Worm (Caenorhabditis elegans) whole organism, midembryonic: ENCODE data around the gene sre-1.

ENCODE experiments used
- T22C8.4 ChIP-seq: fragments of 200-800 bp; sonication (Bioruptor generic); IDR thresholded peaks from 2 replicates; pipeline ENCODE4 v1.3.6; 2022; ENCODE audit warnings: missing genetic modification characterization, missing compliant biosample characterization
- cog-1 ChIP-seq: sonication (generic microtip); optimal IDR thresholded peaks from 2 replicates; lab custom pipeline; 2016; ENCODE audit warnings: missing genetic modification characterization, missing compliant biosample characterization
- flt-1 ChIP-seq: fragments of 200-800 bp; sonication (Bioruptor generic); IDR thresholded peaks from 2 replicates; pipeline ENCODE4 v1.3.6; 2022; ENCODE audit warnings: missing genetic modification characterization, missing compliant biosample characterization
- klf-2 ChIP-seq: fragments of 200-800 bp; sonication (Bioruptor generic); conservative IDR thresholded peaks from 2 replicates; pipeline ENCODE4 v1.3.6; 2022; ENCODE audit warnings: missing genetic modification reagents, missing genetic modification characterization, missing compliant biosample characterization
- med-1 ChIP-seq: sonication (generic microtip); optimal IDR thresholded peaks from 2 replicates; lab custom pipeline; 2017; ENCODE audit warnings: missing genetic modification characterization, mild to moderate bottlenecking, missing compliant biosample characterization, antibody characterized with exemption, missing genetic modification reagents; ENCODE audit not compliant: insufficient read depth
- ref-1 ChIP-seq: fragments of 200-800 bp; sonication (Bioruptor generic); conservative IDR thresholded peaks from 2 replicates; pipeline ENCODE4 v1.3.6; 2022; ENCODE audit warnings: missing genetic modification reagents, missing genetic modification characterization, missing compliant biosample characterization
- tab-1 ChIP-seq: fragments of 200-800 bp; sonication (Bioruptor generic); IDR thresholded peaks from 2 replicates; pipeline ENCODE4 v1.3.6; 2022; ENCODE audit warnings: missing genetic modification characterization, missing compliant biosample characterization
- ztf-23 ChIP-seq: fragments of 200-800 bp; sonication (Bioruptor generic); IDR thresholded peaks from 2 replicates; pipeline ENCODE4 v1.3.6; 2022; ENCODE audit warnings: missing genetic modification reagents, missing genetic modification characterization, missing compliant biosample characterization
- ztf-29 ChIP-seq: fragments of 200-800 bp; sonication (Bioruptor generic); IDR thresholded peaks from 2 replicates; pipeline ENCODE4 v1.3.6; 2022; ENCODE audit warnings: missing genetic modification reagents, missing genetic modification characterization, missing compliant biosample characterization

The sre-1 gene

DNA sequence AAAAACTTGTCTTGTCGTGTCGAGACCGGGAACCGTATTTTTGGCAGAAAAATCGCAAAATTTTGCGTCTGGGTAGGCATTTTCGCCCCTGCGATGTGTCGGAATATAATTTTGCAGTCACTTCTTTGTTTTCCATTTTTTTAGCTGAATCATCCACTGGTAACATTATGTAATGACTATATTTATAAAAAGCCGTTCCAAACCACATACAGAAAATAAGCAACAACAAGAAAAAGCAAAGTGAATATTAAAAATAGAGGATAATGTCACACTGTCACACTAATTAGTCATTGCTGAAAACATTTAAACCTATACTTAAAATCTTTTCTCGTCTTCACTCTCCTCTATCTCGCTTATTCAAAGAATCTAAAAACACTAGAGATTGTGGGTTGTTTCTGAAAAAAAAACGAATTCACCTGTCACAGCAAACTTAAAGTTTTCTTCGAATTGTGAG lies at the start of gene sre-1:
Gene sre-1, plus strand, starts transcription at position 404 of the 454 bp plus-strand sequence.
- TF ChIP-seq ztf-29 (GFP tag; lab: Robert Waterston, UW) (no peak), ztf-23 (GFP tag; lab: Robert Waterston, UW) (no peak)

DNA sequence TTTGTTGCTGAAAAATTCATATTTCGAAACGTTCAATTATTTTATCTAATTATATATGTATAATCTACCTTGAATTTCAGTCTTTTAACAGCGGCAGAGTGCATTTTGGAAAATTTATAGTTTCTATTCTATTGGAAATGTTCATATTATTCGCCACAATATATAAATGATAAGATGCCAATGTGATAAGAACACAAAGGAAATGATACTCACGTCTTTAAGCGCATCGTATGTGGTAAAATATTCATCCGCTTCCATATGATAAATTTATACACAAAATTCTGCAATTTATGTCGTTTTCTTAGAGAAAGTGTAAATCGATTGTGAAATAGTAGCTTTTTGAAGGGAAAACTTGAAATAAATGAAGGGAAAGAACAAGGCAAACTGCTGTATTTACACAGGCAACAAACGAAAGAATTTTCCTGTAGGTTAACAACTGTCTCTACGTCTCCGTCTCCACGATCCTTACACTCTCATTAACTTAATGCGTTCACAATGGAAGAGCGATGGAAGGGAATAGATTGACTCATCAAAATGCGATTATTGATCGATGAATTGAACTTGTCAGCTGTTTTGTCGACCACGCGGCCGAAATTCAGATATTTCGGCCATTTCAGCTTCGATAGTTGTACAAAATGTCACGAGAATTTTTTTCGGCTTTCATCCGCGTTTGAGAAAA lies 47.4 kb upstream of the sre-1 start, which contains the start of gene alfa-1:
Gene alfa-1, minus strand, starts transcription at position 515 of the 679 bp plus-strand sequence.
- no peak; the same call in 1 of the 2 replicates for TF ChIP-seq T22C8.4 (GFP tag; lab: Robert Waterston, UW)
- no peak for TF ChIP-seq cog-1 (tag; lab: Kevin White, UChicago)

DNA sequence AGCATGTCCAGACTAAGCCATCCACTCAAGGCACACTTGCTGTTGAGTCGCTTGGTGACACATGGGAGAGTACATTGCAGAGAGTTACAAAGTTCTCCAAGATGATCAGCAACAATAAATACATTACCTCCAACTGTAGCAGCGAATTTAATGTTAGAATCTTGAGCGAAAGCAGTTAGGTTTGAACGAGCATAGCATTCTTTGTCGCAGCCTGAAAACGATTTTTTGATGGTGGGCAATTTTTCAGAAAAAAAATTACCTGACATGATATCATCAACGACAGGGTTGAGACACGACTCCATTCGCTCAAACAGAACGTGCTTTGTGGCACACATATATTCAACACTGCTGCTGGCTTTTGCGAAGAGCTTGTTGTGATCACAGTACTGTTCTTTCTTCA lies 46.5 kb upstream of the sre-1 start:
- no peak for TF ChIP-seq flt-1 (GFP tag; lab: Robert Waterston, UW)
- no peak for TF ChIP-seq ztf-23 (GFP tag; lab: Robert Waterston, UW)
- TF ChIP-seq T22C8.4 (GFP tag; lab: Robert Waterston, UW), result no peak
- no peak for TF ChIP-seq klf-2 (GFP tag; lab: Robert Waterston, UW)
- TF ChIP-seq med-1 (GFP tag; lab: Kevin White, UChicago), result no peak
- TF ChIP-seq ztf-29 (GFP tag; lab: Robert Waterston, UW), result no peak
- no peak for TF ChIP-seq cog-1 (tag; lab: Kevin White, UChicago)
- no peak for TF ChIP-seq ref-1 (GFP tag; lab: Robert Waterston, UW)
- TF ChIP-seq tab-1 (GFP tag; lab: Robert Waterston, UW), result no peak

DNA sequence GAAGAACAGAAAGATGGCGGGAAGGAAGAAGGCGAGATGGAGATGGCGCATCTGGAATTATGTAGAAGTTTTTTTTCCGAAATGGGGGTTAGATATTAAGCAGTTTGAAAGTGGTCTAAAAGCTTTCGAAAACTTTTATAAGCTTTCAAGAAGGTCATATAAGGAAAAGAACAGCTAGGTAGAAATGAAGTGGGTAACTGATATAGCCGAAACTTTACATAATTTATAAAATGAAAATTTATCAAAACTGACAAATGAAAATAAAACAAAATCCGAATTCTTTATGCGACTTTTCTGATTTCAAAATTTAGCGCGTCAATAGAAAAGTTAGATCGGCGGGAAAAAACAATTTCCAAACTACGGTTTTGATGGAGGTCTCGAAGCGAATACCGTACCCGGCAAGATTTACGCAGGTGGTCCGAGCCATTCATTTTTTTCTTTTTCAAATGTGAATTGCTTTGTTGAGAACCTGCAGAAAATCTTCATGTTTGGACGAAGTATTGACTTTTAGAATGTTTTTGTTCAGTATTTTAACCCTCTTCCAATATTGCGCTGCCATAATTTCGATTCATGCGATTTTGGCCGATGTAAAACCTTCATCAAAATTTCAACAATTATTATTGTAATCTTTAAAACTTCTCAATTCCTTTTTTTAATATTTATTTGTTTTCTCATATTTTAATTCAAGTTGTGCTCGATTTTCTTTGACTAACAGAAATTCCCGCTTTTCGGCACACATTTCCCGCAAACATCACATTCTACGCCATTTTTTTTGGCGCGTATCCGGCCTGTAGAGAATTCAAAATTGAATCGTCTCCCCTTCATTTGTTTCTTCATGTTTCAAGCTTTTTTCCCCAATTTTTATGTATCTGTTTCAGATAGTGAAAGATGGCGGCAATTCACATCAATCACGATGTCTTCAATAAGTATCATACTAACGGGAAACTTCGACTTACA lies 45.5 kb upstream of the sre-1 start, which contains the start of the genes F18A1.7 and rpa-1:
Gene F18A1.7, minus strand, starts transcription at position 51 of the 957 bp plus-strand sequence.
Gene rpa-1, plus strand, starts transcription at position 879 of the 957 bp plus-strand sequence.
- TF ChIP-seq cog-1 (tag; lab: Kevin White, UChicago) (no peak), ztf-23 (GFP tag; lab: Robert Waterston, UW) (0 out of 2 replicates have a peak, but pooled peaks have one; percentile 9)

DNA sequence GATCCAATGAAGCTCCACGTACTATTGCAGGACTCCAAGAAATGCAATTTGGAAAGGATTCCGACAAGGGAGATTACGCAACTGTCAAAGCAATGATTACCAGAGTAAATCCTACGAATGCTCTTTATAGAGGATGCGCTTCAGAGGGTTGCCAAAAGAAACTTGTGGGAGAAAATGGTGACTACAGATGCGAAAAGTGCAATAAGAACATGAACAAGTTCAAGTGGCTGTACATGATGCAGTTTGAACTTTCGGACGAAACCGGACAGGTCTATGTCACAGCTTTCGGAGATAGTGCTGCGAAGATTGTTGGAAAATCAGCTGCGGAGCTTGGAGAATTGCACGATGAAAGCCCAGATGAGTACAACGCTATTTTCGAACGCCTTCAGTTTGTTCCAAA lies 43.2 kb upstream of the sre-1 start:
- TF ChIP-seq ref-1 (GFP tag; lab: Robert Waterston, UW), result no peak
- TF ChIP-seq tab-1 (GFP tag; lab: Robert Waterston, UW), result no peak
- TF ChIP-seq flt-1 (GFP tag; lab: Robert Waterston, UW), result no peak
- TF ChIP-seq klf-2 (GFP tag; lab: Robert Waterston, UW), result no peak
- no peak for TF ChIP-seq ztf-23 (GFP tag; lab: Robert Waterston, UW)
- no peak for TF ChIP-seq ztf-29 (GFP tag; lab: Robert Waterston, UW)
- no peak for TF ChIP-seq cog-1 (tag; lab: Kevin White, UChicago)
- TF ChIP-seq T22C8.4 (GFP tag; lab: Robert Waterston, UW), result no peak
- no peak for TF ChIP-seq med-1 (GFP tag; lab: Kevin White, UChicago)

DNA sequence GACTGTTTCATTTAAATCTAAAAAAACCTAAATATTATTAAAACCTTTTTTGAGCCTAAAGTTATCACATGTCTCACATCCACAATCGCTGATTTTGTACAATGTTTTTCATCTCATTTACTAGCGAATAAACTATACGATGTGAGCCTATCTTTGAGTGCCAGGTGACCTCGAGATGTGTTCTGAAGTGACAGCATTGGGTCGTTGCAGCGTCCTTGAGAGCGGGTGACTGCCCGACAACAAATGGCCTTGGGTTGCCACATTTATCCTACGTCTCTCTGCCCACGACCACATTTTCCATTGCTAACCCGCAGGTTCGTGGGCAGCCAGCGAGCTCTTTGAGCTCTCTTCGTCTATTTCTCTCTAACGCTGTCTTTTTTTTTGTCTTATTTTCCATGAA lies 42.5 kb upstream of the sre-1 start, which contains the start of gene lir-2:
Gene lir-2, plus strand, starts transcription at position 301 of the 400 bp plus-strand sequence.
- TF ChIP-seq klf-2 (GFP tag; lab: Robert Waterston, UW), result no peak
- TF ChIP-seq med-1 (GFP tag; lab: Kevin White, UChicago), result no peak
- TF ChIP-seq tab-1 (GFP tag; lab: Robert Waterston, UW), result no peak
- no peak for TF ChIP-seq cog-1 (tag; lab: Kevin White, UChicago)
- no peak for TF ChIP-seq ztf-23 (GFP tag; lab: Robert Waterston, UW)
- no peak for TF ChIP-seq ref-1 (GFP tag; lab: Robert Waterston, UW)
- no peak for TF ChIP-seq flt-1 (GFP tag; lab: Robert Waterston, UW)
- no peak for TF ChIP-seq ztf-29 (GFP tag; lab: Robert Waterston, UW)

DNA sequence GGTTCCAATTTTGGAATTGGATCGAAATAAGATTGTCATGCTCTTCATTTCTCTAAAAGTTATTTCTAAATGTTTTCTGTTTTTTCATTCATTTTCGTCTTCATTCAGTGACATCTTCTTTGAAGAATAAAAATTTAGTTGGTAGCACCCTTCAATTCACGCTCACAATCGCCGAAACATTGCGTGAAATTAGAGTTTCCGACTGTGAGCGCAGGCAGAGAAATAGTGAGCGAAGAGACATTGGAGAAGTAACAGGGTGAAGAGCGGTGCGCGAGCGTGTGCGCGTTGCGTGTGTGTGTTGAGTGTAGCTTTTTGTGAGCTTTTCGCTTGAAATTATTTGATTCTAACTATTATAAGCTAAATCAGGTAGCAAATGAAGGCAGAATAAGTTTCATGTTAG lies 40.1 kb upstream of the sre-1 start:
- peak; percentile 54; the same call in 1 of the 2 replicates for TF ChIP-seq flt-1 (GFP tag; lab: Robert Waterston, UW)
- TF ChIP-seq tab-1 (GFP tag; lab: Robert Waterston, UW), result 0 out of 2 replicates have a peak, but pooled peaks have one; percentile 46
- no peak for TF ChIP-seq cog-1 (tag; lab: Kevin White, UChicago)
- TF ChIP-seq ztf-23 (GFP tag; lab: Robert Waterston, UW), result no peak

DNA sequence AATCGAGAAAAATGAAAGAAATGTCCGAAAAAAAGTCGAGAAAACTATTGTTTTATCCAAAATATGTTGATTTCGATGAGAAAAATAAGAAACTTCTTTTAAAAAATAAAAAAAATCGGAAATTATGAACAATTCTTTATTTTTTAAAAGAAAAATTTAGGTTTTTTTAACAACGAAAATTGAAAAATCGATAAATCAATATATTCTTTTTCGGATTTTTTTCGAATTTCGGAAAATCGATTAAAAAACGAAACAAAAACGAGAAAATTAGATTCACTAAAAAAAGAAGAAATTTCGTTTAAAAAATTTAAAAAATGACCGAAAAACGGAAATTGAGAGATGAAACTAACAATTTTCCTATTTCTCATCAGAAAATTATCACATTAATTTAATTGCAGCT lies 39.5 kb upstream of the sre-1 start:
- TF ChIP-seq klf-2 (GFP tag; lab: Robert Waterston, UW), result no peak
- no peak for TF ChIP-seq T22C8.4 (GFP tag; lab: Robert Waterston, UW)
- TF ChIP-seq med-1 (GFP tag; lab: Kevin White, UChicago), result no peak
- TF ChIP-seq ztf-29 (GFP tag; lab: Robert Waterston, UW), result no peak
- no peak for TF ChIP-seq ref-1 (GFP tag; lab: Robert Waterston, UW)
- TF ChIP-seq flt-1 (GFP tag; lab: Robert Waterston, UW), result no peak
- no peak for TF ChIP-seq tab-1 (GFP tag; lab: Robert Waterston, UW)
- TF ChIP-seq cog-1 (tag; lab: Kevin White, UChicago), result no peak
- no peak for TF ChIP-seq ztf-23 (GFP tag; lab: Robert Waterston, UW)

DNA sequence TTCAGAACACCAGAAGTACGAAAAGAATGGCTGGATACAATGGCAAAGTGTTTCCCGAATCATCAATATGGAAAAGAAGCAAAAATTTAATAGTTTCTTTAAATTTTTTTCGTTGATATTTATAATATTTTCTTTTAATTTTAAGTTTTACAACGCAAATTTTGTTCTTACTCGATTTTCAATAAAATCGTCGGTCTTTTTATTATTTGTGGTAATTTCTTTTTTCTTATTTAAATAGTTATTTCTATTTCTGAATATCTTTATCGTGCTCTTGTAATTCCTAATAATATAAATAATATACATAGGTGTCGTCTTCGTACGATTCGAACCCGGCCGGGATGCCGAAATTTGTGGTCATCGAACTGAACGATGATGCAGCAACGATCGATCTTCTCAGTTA lies 37.8 kb upstream of the sre-1 start, which contains the start of gene lir-1:
Gene lir-1, plus strand, starts transcription at position 301 of the 400 bp plus-strand sequence.
- TF ChIP-seq flt-1 (GFP tag; lab: Robert Waterston, UW) (no peak), tab-1 (GFP tag; lab: Robert Waterston, UW) (no peak), ref-1 (GFP tag; lab: Robert Waterston, UW) (no peak), med-1 (GFP tag; lab: Kevin White, UChicago) (no peak), T22C8.4 (GFP tag; lab: Robert Waterston, UW) (no peak), cog-1 (tag; lab: Kevin White, UChicago) (no peak), klf-2 (GFP tag; lab: Robert Waterston, UW) (no peak), ztf-29 (GFP tag; lab: Robert Waterston, UW) (no peak), ztf-23 (GFP tag; lab: Robert Waterston, UW) (no peak)
